Worm (Caenorhabditis elegans) whole organism, young adult: ENCODE measurements around the gene srh-21.

Source experiments
- F10E7.11 ChIP-seq: sonication (generic microtip); optimal IDR thresholded peaks from 2 replicates; lab custom pipeline; 2017; ENCODE audit warnings: mild to moderate bottlenecking, missing genetic modification characterization, moderate library complexity, missing compliant biosample characterization
- F37B4.10 ChIP-seq: fragments of 200-800 bp; sonication (Bioruptor generic); IDR thresholded peaks from 2 replicates; pipeline ENCODE4 v1.3.6; 2022; ENCODE audit warnings: missing genetic modification characterization, missing compliant biosample characterization
- ama-1 ChIP-seq, 3 experiments: fragments of 150-350 bp in 1 of 3; sonication (generic microtip) in 2 of 3; optimal IDR thresholded peaks; 2 replicates each; lab custom pipeline; 2014 to 2018; ENCODE audit warnings: missing biosample characterization in 2 of 3, missing genetic modification characterization in 2 of 3, missing genetic modification reagents in 2 of 3
- ccch-3 ChIP-seq: fragments of 200-800 bp; sonication (Bioruptor generic); optimal IDR thresholded peaks from 2 replicates; lab custom pipeline; 2018; ENCODE audit warnings: mild to moderate bottlenecking, missing genetic modification characterization, missing compliant biosample characterization
- mcd-1 ChIP-seq: fragments of 200-800 bp; sonication (Bioruptor generic); IDR thresholded peaks from 2 replicates; pipeline ENCODE4 v1.3.6; 2022; ENCODE audit warnings: missing genetic modification reagents, missing genetic modification characterization, missing compliant biosample characterization
- nfya-1 ChIP-seq: sonication (generic microtip); optimal IDR thresholded peaks from 2 replicates; lab custom pipeline; 2017; ENCODE audit warnings: antibody characterized with exemption, missing compliant biosample characterization, missing genetic modification characterization, borderline replicate concordance; ENCODE audit not compliant: insufficient read depth
- rcor-1 ChIP-seq: fragments of 200-800 bp; sonication (Bioruptor generic); IDR thresholded peaks from 2 replicates; pipeline ENCODE4 v1.3.6; 2022; ENCODE audit warnings: missing genetic modification reagents, missing genetic modification characterization, missing compliant biosample characterization
- rpc-1 ChIP-seq, 2 experiments: fragments of 150-350 bp in 1 of 2; sonication (generic microtip) in 1 of 2; optimal IDR thresholded peaks; 2 replicates each; lab custom pipeline; 2014 to 2018; ENCODE audit warnings: missing biosample characterization in 1 of 2, missing genetic modification characterization in 1 of 2, missing genetic modification reagents in 1 of 2, missing genotype in 1 of 2
- snpc-1.1 ChIP-seq: sonication (generic microtip); optimal IDR thresholded peaks from 2 replicates; lab custom pipeline; 2017; ENCODE audit warnings: missing genetic modification characterization, mild to moderate bottlenecking, missing compliant biosample characterization, antibody characterized with exemption, moderate library complexity, missing genotype, missing genetic modification reagents; ENCODE audit not compliant: insufficient read depth
- snpc-1.3 ChIP-seq: sonication (generic microtip); optimal IDR thresholded peaks from 2 replicates; lab custom pipeline; 2017; ENCODE audit warnings: missing genetic modification characterization, mild to moderate bottlenecking, missing compliant biosample characterization, antibody characterized with exemption, moderate library complexity, missing genotype, missing genetic modification reagents; ENCODE audit not compliant: insufficient read depth
- snpc-4 ChIP-seq, 5 experiments: fragments of 150-350 bp in 1 of 5; sonication (generic microtip) in 4 of 5; optimal IDR thresholded peaks; 2 replicates each; lab custom pipeline; 2014 to 2018; ENCODE audit warnings: missing genetic modification characterization in 5 of 5, missing biosample characterization in 3 of 5, antibody characterized with exemption in 2 of 5, mild to moderate bottlenecking in 2 of 5, missing compliant biosample characterization in 2 of 5, missing genotype in 2 of 5, moderate library complexity in 2 of 5, missing genetic modification reagents in 1 of 5
- unc-62 ChIP-seq: fragments of 150-350 bp; optimal IDR thresholded peaks from 2 replicates; lab custom pipeline; 2014; ENCODE audit warnings: missing biosample characterization, missing genetic modification reagents, missing genetic modification characterization

DNA sequence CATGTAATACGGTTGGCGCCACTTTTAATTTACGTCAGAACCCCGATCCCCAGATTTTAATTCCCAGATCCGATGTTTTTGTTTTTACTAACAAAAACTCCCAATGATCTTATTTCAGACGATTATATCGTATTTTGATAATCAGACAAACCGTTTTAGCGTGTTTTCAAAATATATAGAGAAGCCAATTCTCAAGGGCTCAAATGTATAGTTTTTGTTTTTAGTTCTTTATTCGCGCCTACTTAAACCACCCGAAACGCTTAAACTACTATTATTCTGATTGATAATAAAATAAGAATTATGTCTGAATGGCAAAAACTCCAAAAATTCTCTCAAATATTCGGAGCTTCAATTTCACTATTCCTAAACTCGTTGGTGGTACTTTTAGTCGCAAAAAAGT, 30.1 kb downstream of the srh-21 start, which contains the start of gene str-208:
- TF ChIP-seq snpc-1.1: no peak
- no peak for TF ChIP-seq F10E7.11
- no peak for TF ChIP-seq ccch-3
- no peak for TF ChIP-seq snpc-4 (GFP tag; optimal IDR thresholded peaks at IDR 0.05; lab: Kevin White, UChicago)
- TF ChIP-seq snpc-4 (tag; optimal IDR thresholded peaks at IDR 0.05; lab: Kevin White, UChicago): no peak
- no peak for TF ChIP-seq F37B4.10 (GFP tag; lab: Robert Waterston, UW)
- TF ChIP-seq rcor-1 (GFP tag; lab: Robert Waterston, UW): no peak
- TF ChIP-seq snpc-1.3: no peak
- TF ChIP-seq mcd-1 (GFP tag; lab: Robert Waterston, UW): no peak
- no peak for TF ChIP-seq rpc-1 (optimal IDR thresholded peaks at IDR 0.05; lab: Kevin White, UChicago)
- no peak for TF ChIP-seq rpc-1 (tag; optimal IDR thresholded peaks at IDR 0.05; lab: Kevin White, UChicago)
- no peak for TF ChIP-seq unc-62 (GFP tag; lab: Kevin White, UChicago)
- TF ChIP-seq ama-1 (optimal IDR thresholded peaks at IDR 0.05; lab: Kevin White, UChicago): no peak
- no peak for TF ChIP-seq ama-1 (GFP tag; optimal IDR thresholded peaks at IDR 0.05; lab: Kevin White, UChicago)
- no peak for TF ChIP-seq nfya-1 (tag; lab: Kevin White, UChicago)
